Fruit fly (Drosophila melanogaster): ENCODE measurements around the gene Vps33B.
A peak's percentile ranks its signal among the peaks of the same experiment; 100 is the strongest.

Gene Vps33B

dm6 chr3R:25459200-25459809 lies 14.0 kb upstream of the Vps33B start (continued):
- peak; percentile 33 for TF ChIP-seq phol (tag; optimal IDR thresholded peaks at IDR 0.05)
- peak; percentile 38 for TF ChIP-seq dmrt99B (tag; optimal IDR thresholded peaks at IDR 0.05)
- no peak for TF ChIP-seq CG16815 (GFP tag; optimal IDR thresholded peaks at IDR 0.05)
- peak; percentile 65 for TF ChIP-seq CG2712 (tag; optimal IDR thresholded peaks at IDR 0.05)
- peak; percentile 7 for TF ChIP-seq CG10267 (tag; optimal IDR thresholded peaks at IDR 0.05)
- peak; percentile 21 for TF ChIP-seq CG30403 (GFP tag; optimal IDR thresholded peaks at IDR 0.05)
- TF ChIP-seq prd (optimal IDR thresholded peaks at IDR 0.05), result no peak
- 0 out of 3 replicates have a peak, but pooled peaks have one; percentile 15 for TF ChIP-seq prd (GFP tag; IDR thresholded peaks at IDR 0.05)
- peak; percentile 11 for TF ChIP-seq zen (tag; optimal IDR thresholded peaks at IDR 0.05)
- peak; percentile 27 for TF ChIP-seq D19B (GFP tag; optimal IDR thresholded peaks at IDR 0.05)
- TF ChIP-seq Blimp-1 (GFP tag; optimal IDR thresholded peaks at IDR 0.05), result peak; percentile 26
- TF ChIP-seq Hr51 (GFP tag; optimal IDR thresholded peaks at IDR 0.05), result peak in 1 of 2 experiments; percentile 12
- peak; percentile 20 for TF ChIP-seq CG4424 (GFP tag; optimal IDR thresholded peaks at IDR 0.05)
- TF ChIP-seq Side (GFP tag; optimal IDR thresholded peaks at IDR 0.05), result no peak
- peak; percentile 30 for TF ChIP-seq CG7839 (tag; optimal IDR thresholded peaks at IDR 0.05)
- peak; percentile 46 for TF ChIP-seq Sox102F (GFP tag; optimal IDR thresholded peaks at IDR 0.05)
- TF ChIP-seq CG6689 (GFP tag; IDR thresholded peaks at IDR 0.05), result peak; percentile 24; the same call in 1 of the 2 replicates
- no peak for TF ChIP-seq CG34224 (GFP tag; IDR thresholded peaks at IDR 0.05; ENCODE audit: partially characterized antibody)
- TF ChIP-seq Sox100B (GFP tag; optimal IDR thresholded peaks at IDR 0.05), result peak; percentile 12
- TF ChIP-seq lola (GFP tag; optimal IDR thresholded peaks at IDR 0.05), result peak in 1 of 3 experiments; percentile 36
- TF ChIP-seq HmgD (GFP tag; optimal IDR thresholded peaks at IDR 0.05), result no peak
- peak; percentile 27 for TF ChIP-seq nmo (GFP tag; optimal IDR thresholded peaks at IDR 0.05)
- TF ChIP-seq CG4820 (GFP tag; optimal IDR thresholded peaks at IDR 0.05), result no peak
- peak; percentile 39 for TF ChIP-seq dmrt11E (tag; optimal IDR thresholded peaks at IDR 0.05)
- TF ChIP-seq bsh (GFP tag; optimal IDR thresholded peaks at IDR 0.05), result peak in 1 of 2 experiments; percentile 34
- TF ChIP-seq CG6254 (GFP tag; optimal IDR thresholded peaks at IDR 0.05), result peak; percentile 20
- peak; percentile 53; the same call in 1 of the 2 replicates for TF ChIP-seq CG31441 (GFP tag; IDR thresholded peaks at IDR 0.05)
- TF ChIP-seq hbn (GFP tag; IDR thresholded peaks at IDR 0.05; ENCODE audit: partially characterized antibody), result no peak
- peak; percentile 24; the same call in 1 of the 3 replicates for TF ChIP-seq row (GFP tag; IDR thresholded peaks at IDR 0.05)
- peak; percentile 57 for TF ChIP-seq gem (tag; optimal IDR thresholded peaks at IDR 0.05)
- peak; percentile 45 for TF ChIP-seq CG2678 (tag; optimal IDR thresholded peaks at IDR 0.05)
- peak; percentile 49 for TF ChIP-seq Xrp1 (GFP tag; IDR thresholded peaks at IDR 0.05)
- peak; percentile 19 for TF ChIP-seq CG8388 (GFP tag; optimal IDR thresholded peaks at IDR 0.05)
- peak; percentile 64 for TF ChIP-seq CG10979 (tag; optimal IDR thresholded peaks at IDR 0.05)

- 0 out of 2 replicates have a peak, but pooled peaks have one; percentile 21 for TF ChIP-seq bbx (GFP tag; IDR thresholded peaks at IDR 0.05; ENCODE audit: partially characterized antibody)
- TF ChIP-seq CG3838 (GFP tag; optimal IDR thresholded peaks at IDR 0.05), result no peak
- no peak for TF ChIP-seq chinmo (GFP tag; IDR thresholded peaks at IDR 0.05; ENCODE audit: partially characterized antibody)
- TF ChIP-seq ap (GFP tag; IDR thresholded peaks at IDR 0.05), result no peak
- peak; percentile 17 for TF ChIP-seq Med (GFP tag)
- TF ChIP-seq CG5953 (GFP tag; IDR thresholded peaks at IDR 0.05), result no peak
These were observed 12.6 kb upstream of the Vps33B start for dm6 chr3R:25460650-25461049.
